Fruit fly (Drosophila melanogaster) whole organism, embryonic: Measurements from ENCODE around the gene CG33095.

Experiments used
- Asciz ChIP-seq: fragments of 200-800 bp; sonication (Bioruptor generic); optimal IDR thresholded peaks from 2 replicates; lab custom pipeline; 2017; ENCODE audit warnings: missing biosample characterization, mild to moderate bottlenecking, missing genetic modification characterization, missing genetic modification reagents
- B-H2 ChIP-seq: fragments of 200-800 bp; sonication (Bioruptor generic); optimal IDR thresholded peaks from 2 replicates; lab custom pipeline; 2018; ENCODE audit warnings: missing biosample characterization, mild to moderate bottlenecking, missing genetic modification characterization
- CG10209 ChIP-seq: fragments of 200-800 bp; sonication (Bioruptor generic); optimal IDR thresholded peaks from 3 replicates; lab custom pipeline; 2017; ENCODE audit warnings: missing biosample characterization, mild to moderate bottlenecking, missing genetic modification characterization, missing genetic modification reagents
- CG11398 ChIP-seq: fragments of 200-800 bp; sonication (Bioruptor generic); optimal IDR thresholded peaks from 2 replicates; lab custom pipeline; 2016; ENCODE audit warnings: missing biosample characterization, missing genetic modification characterization
- CG11504 ChIP-seq: fragments of 200-800 bp; sonication (Bioruptor generic); optimal IDR thresholded peaks from 3 replicates; lab custom pipeline; 2019; ENCODE audit warnings: missing biosample characterization, mild to moderate bottlenecking, missing genetic modification characterization, moderate library complexity
- CG11696 ChIP-seq: fragments of 200-800 bp; sonication (Bioruptor generic); IDR thresholded peaks from 2 replicates; pipeline ENCODE4 v1.3.6; 2022; ENCODE audit warnings: missing biosample characterization, missing genetic modification characterization
- CG12104 ChIP-seq: fragments of 200-800 bp; sonication (Bioruptor generic); optimal IDR thresholded peaks from 3 replicates; lab custom pipeline; 2016; ENCODE audit warnings: missing biosample characterization, missing genetic modification characterization
- CG14710 ChIP-seq: fragments of 200-800 bp; sonication (Bioruptor generic); optimal IDR thresholded peaks from 3 replicates; lab custom pipeline; 2019; ENCODE audit warnings: missing biosample characterization, mild to moderate bottlenecking, missing genetic modification characterization, moderate library complexity
- CG14860 ChIP-seq: fragments of 200-800 bp; sonication (Bioruptor generic); IDR thresholded peaks from 3 replicates; pipeline ENCODE4 v1.3.6; 2022; ENCODE audit warnings: missing biosample characterization, missing genetic modification characterization; ENCODE audit not compliant: partially characterized antibody
- CG16863 ChIP-seq: fragments of 200-800 bp; sonication (Bioruptor generic); optimal IDR thresholded peaks from 3 replicates; lab custom pipeline; 2016; ENCODE audit warnings: missing biosample characterization, missing genetic modification characterization
- CG2129 ChIP-seq: fragments of 200-800 bp; sonication (Bioruptor generic); IDR thresholded peaks from 2 replicates; pipeline ENCODE4 v1.3.6; 2022; ENCODE audit warnings: missing biosample characterization, missing genetic modification characterization; ENCODE audit not compliant: partially characterized antibody
- CG43689 ChIP-seq: fragments of 200-800 bp; sonication (Bioruptor generic); IDR thresholded peaks from 2 replicates; pipeline ENCODE4 v1.3.6; 2022; ENCODE audit warnings: missing biosample characterization, missing genetic modification characterization
- CG4404 ChIP-seq: fragments of 200-800 bp; sonication (Bioruptor generic); IDR thresholded peaks from 2 replicates; pipeline ENCODE4 v1.3.6; 2022; ENCODE audit warnings: missing biosample characterization, missing genetic modification characterization
- CG5245 ChIP-seq: fragments of 200-800 bp; sonication (Bioruptor generic); optimal IDR thresholded peaks from 3 replicates; lab custom pipeline; 2016; ENCODE audit warnings: missing biosample characterization, missing genetic modification characterization
- CG6175 ChIP-seq: fragments of 200-800 bp; sonication (Bioruptor generic); IDR thresholded peaks from 3 replicates; pipeline ENCODE4 v1.3.6; 2022; ENCODE audit warnings: missing biosample characterization, missing genetic modification characterization
- CG7271 ChIP-seq: fragments of 200-800 bp; sonication (Bioruptor generic); optimal IDR thresholded peaks from 2 replicates; lab custom pipeline; 2018; ENCODE audit warnings: missing biosample characterization, mild to moderate bottlenecking, missing genetic modification characterization, moderate library complexity
- CG7357 ChIP-seq: fragments of 200-800 bp; sonication (Bioruptor generic); IDR thresholded peaks from 3 replicates; pipeline ENCODE4 v1.3.6; 2022; ENCODE audit warnings: missing biosample characterization, missing genetic modification characterization
- CG7745 ChIP-seq: fragments of 200-800 bp; sonication (Bioruptor generic); optimal IDR thresholded peaks from 2 replicates; lab custom pipeline; 2018; ENCODE audit warnings: missing biosample characterization, mild to moderate bottlenecking, missing genetic modification characterization, moderate library complexity
- CG7839 ChIP-seq: fragments of 200-800 bp; sonication (Bioruptor generic); optimal IDR thresholded peaks from 3 replicates; lab custom pipeline; 2018; ENCODE audit warnings: missing biosample characterization, mild to moderate bottlenecking, missing genetic modification characterization, moderate library complexity
- CG8388 ChIP-seq: fragments of 200-800 bp; sonication (Bioruptor generic); optimal IDR thresholded peaks from 2 replicates; lab custom pipeline; 2019; ENCODE audit warnings: missing biosample characterization, mild to moderate bottlenecking, missing genetic modification characterization, moderate library complexity
- CG8478 ChIP-seq: fragments of >200 bp; optimal IDR thresholded peaks from 2 replicates; lab custom pipeline; 2018
- CG8944 ChIP-seq: fragments of 200-800 bp; sonication (Bioruptor generic); optimal IDR thresholded peaks from 3 replicates; lab custom pipeline; 2016; ENCODE audit warnings: missing biosample characterization, missing genetic modification characterization
- CG9817 ChIP-seq: fragments of 200-800 bp; sonication (Bioruptor generic); optimal IDR thresholded peaks from 2 replicates; lab custom pipeline; 2018; ENCODE audit warnings: missing biosample characterization, mild to moderate bottlenecking, missing genetic modification characterization, moderate library complexity
- CG9876 ChIP-seq: fragments of 200-800 bp; sonication (Bioruptor generic); optimal IDR thresholded peaks from 2 replicates; lab custom pipeline; 2016; ENCODE audit warnings: missing biosample characterization, missing genetic modification characterization
- Dad ChIP-seq: fragments of 200-800 bp; sonication (Bioruptor generic); optimal IDR thresholded peaks from 3 replicates; lab custom pipeline; 2016; ENCODE audit warnings: missing biosample characterization, missing genetic modification characterization
- Dip2 ChIP-seq: fragments of 200-800 bp; sonication (Bioruptor generic); IDR thresholded peaks from 2 replicates; pipeline ENCODE4 v1.3.6; 2022; ENCODE audit warnings: missing biosample characterization, missing genetic modification characterization
- E2f2 ChIP-seq: fragments of 200-800 bp; sonication (Bioruptor generic); IDR thresholded peaks from 2 replicates; pipeline ENCODE4 v1.3.6; 2022; ENCODE audit warnings: missing biosample characterization, missing genetic modification characterization
- Ets97D ChIP-seq: fragments of 200-800 bp; sonication (Bioruptor generic); optimal IDR thresholded peaks from 3 replicates; lab custom pipeline; 2016; ENCODE audit warnings: missing biosample characterization, missing genetic modification characterization
- Gsc ChIP-seq: fragments of 200-800 bp; sonication (Bioruptor generic); IDR thresholded peaks from 2 replicates; pipeline ENCODE4 v1.3.6; 2022; ENCODE audit warnings: missing biosample characterization, missing genetic modification characterization
- Gug ChIP-seq: fragments of 200-800 bp; sonication (Bioruptor generic); IDR thresholded peaks from 4 replicates; pipeline ENCODE4 v1.3.6; 2022; ENCODE audit warnings: missing biosample characterization, missing genetic modification characterization
- Hr3 ChIP-seq: fragments of 200-800 bp; sonication (Bioruptor generic); optimal IDR thresholded peaks from 3 replicates; lab custom pipeline; 2016; ENCODE audit warnings: missing biosample characterization, missing genetic modification characterization
- Lpt ChIP-seq: fragments of >200 bp; optimal IDR thresholded peaks from 2 replicates; lab custom pipeline; 2018; ENCODE audit warnings: missing biosample characterization, missing genetic modification characterization
- Med ChIP-seq: fragments of 200-800 bp; sonication (Bioruptor generic); peaks from one replicate; lab custom pipeline; 2016; ENCODE audit warnings: missing biosample characterization, missing genetic modification characterization, mild to moderate bottlenecking, inconsistent platforms, moderate library complexity
- Myb ChIP-seq: fragments of 200-800 bp; sonication (Bioruptor generic); optimal IDR thresholded peaks from 2 replicates; lab custom pipeline; 2016; ENCODE audit warnings: missing biosample characterization, missing genetic modification characterization
- PHDP ChIP-seq: fragments of 200-800 bp; sonication (Bioruptor generic); optimal IDR thresholded peaks from 3 replicates; lab custom pipeline; 2018; ENCODE audit warnings: missing biosample characterization, mild to moderate bottlenecking, missing genetic modification characterization, moderate library complexity
- Ravus ChIP-seq: fragments of 200-800 bp; sonication (Bioruptor generic); IDR thresholded peaks from 2 replicates; pipeline ENCODE4 v1.3.6; 2022; ENCODE audit warnings: missing biosample characterization, missing genetic modification characterization
- bigmax ChIP-seq: fragments of 200-800 bp; sonication (Bioruptor generic); optimal IDR thresholded peaks from 2 replicates; lab custom pipeline; 2018; ENCODE audit warnings: missing biosample characterization, mild to moderate bottlenecking, missing genetic modification characterization
- bowl ChIP-seq: fragments of 200-800 bp; sonication (Bioruptor generic); IDR thresholded peaks from 2 replicates; pipeline ENCODE4 v1.3.6; 2022; ENCODE audit warnings: missing biosample characterization, missing genetic modification characterization
- cad ChIP-seq: fragments of >200 bp; optimal IDR thresholded peaks from 2 replicates; lab custom pipeline; 2017; ENCODE audit warnings: missing biosample characterization, missing genetic modification characterization
- cato ChIP-seq: fragments of 200-800 bp; sonication (Bioruptor generic); optimal IDR thresholded peaks from 2 replicates; lab custom pipeline; 2016; ENCODE audit warnings: missing biosample characterization, missing genetic modification characterization, borderline replicate concordance
- dm ChIP-seq: fragments of 200-800 bp; sonication (Bioruptor generic); optimal IDR thresholded peaks from 3 replicates; lab custom pipeline; 2016; ENCODE audit warnings: missing biosample characterization, missing genetic modification characterization
- gfzf ChIP-seq: fragments of 200-800 bp; sonication (Bioruptor generic); optimal IDR thresholded peaks from 2 replicates; lab custom pipeline; 2016; ENCODE audit warnings: missing biosample characterization, mild to moderate bottlenecking, missing genetic modification characterization, moderate library complexity
- grau ChIP-seq: fragments of 200-800 bp; optimal IDR thresholded peaks from 3 replicates; lab custom pipeline; 2019; ENCODE audit warnings: missing biosample characterization, mild to moderate bottlenecking, missing genetic modification characterization, moderate library complexity
- hb ChIP-seq: fragments of 200-800 bp; sonication (Bioruptor generic); IDR thresholded peaks from 3 replicates; pipeline ENCODE4 v1.3.6; 2022; ENCODE audit warnings: missing biosample characterization, missing genetic modification characterization; ENCODE audit not compliant: partially characterized antibody
- ken ChIP-seq: fragments of 200-800 bp; sonication (Bioruptor generic); IDR thresholded peaks from 3 replicates; pipeline ENCODE4 v1.3.6; 2022; ENCODE audit warnings: missing biosample characterization, missing genetic modification characterization
- pho ChIP-seq: fragments of 200-800 bp; sonication (Bioruptor generic); optimal IDR thresholded peaks from 2 replicates; lab custom pipeline; 2016; ENCODE audit warnings: missing biosample characterization, missing genetic modification characterization
- prd ChIP-seq, 3 experiments: fragments of >200 bp in 2 of 3; fragments of 200-800 bp in 1 of 3; sonication (Bioruptor generic) in 1 of 3; optimal IDR thresholded peaks in 2 of 3; IDR thresholded peaks in 1 of 3; 2 replicates in 2 of 3; 3 replicates in 1 of 3; pipeline versions ENCODE4 v1.3.6 to Lab custom; 2017 to 2022; ENCODE audit warnings: missing biosample characterization in 1 of 3, missing genetic modification characterization in 1 of 3
- pum ChIP-seq: fragments of 200-800 bp; sonication (Bioruptor generic); optimal IDR thresholded peaks from 2 replicates; lab custom pipeline; 2016; ENCODE audit warnings: missing biosample characterization, missing genetic modification characterization
- row ChIP-seq: fragments of 200-800 bp; sonication (Bioruptor generic); IDR thresholded peaks from 3 replicates; pipeline ENCODE4 v1.3.6; 2022; ENCODE audit warnings: missing biosample characterization, missing genetic modification characterization
- sim ChIP-seq: fragments of 200-800 bp; sonication (Bioruptor generic); IDR thresholded peaks from 2 replicates; pipeline ENCODE4 v1.3.6; 2022; ENCODE audit warnings: missing biosample characterization, missing genetic modification characterization
- z ChIP-seq: fragments of 200-800 bp; sonication (Bioruptor generic); IDR thresholded peaks from 3 replicates; pipeline ENCODE4 v1.3.6; 2022; ENCODE audit warnings: missing biosample characterization, missing genetic modification characterization

Gene CG33095

DNA sequence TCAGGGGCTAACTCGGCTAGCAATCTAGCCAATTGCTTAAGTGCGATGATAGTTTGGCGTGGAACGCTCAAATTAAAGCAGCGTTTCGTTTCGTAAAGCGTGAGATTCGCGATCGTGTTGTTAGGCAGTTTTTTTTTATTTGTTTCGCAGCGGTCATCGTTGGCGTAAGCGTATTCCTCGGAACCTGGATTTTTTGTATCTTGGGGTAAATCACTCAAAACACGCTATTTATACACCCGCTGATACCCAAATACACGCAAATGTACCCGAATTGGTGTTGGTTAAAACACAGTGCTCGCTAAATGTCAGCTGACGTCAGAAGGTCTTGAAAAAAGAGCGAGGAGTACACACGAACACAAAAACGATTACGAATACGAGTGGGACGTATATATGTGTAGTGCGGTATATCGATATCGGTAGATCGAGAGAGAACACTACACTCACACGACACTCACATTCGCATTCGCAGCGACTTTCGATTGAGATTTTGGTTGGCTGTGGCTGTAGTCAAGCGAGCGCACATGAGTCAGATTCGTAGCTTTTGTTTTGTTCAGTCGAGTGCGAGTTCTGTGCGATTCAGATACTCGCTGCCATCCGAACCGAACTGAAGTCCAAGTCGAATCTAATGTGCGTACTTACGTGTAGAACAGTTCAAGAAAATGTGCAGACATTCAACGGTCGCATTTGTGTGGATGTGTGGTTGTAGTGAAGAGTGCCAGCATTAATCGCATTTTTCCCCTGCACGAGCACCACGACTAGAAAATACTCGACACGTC lies 47.5 kb upstream of the CG33095 start (continued):
- TF ChIP-seq Ravus (GFP tag; lab: Robert Waterston, UW) (no peak), Med (peak; percentile 80), Gsc (GFP tag; lab: Robert Waterston, UW) (no peak), Dip2 (GFP tag; lab: Robert Waterston, UW) (no peak), PHDP (tag; lab: Kevin White, UChicago) (peak; percentile 42), Gug (no peak; the same call in 3 of the 4 replicates), Myb (GFP tag; lab: Kevin White, UChicago) (peak; percentile 9), bowl (GFP tag; lab: Robert Waterston, UW) (no peak), CG14860 (GFP tag; lab: Robert Waterston, UW) (no peak), bigmax (GFP tag; lab: Kevin White, UChicago) (no peak), Ets97D (GFP tag; lab: Kevin White, UChicago) (no peak), dm (GFP tag; lab: Kevin White, UChicago) (no peak), Asciz (peak; percentile 17), CG43689 (GFP tag; lab: Robert Waterston, UW) (no peak), Dad (GFP tag; lab: Kevin White, UChicago) (no peak), CG11696 (GFP tag; lab: Robert Waterston, UW) (no peak), Hr3 (GFP tag; lab: Kevin White, UChicago) (no peak), CG7357 (no peak), CG11504 (tag; lab: Kevin White, UChicago) (no peak), CG8388 (GFP tag; lab: Kevin White, UChicago) (peak; percentile 100), grau (tag; lab: Kevin White, UChicago) (no peak), CG12104 (no peak), CG8944 (GFP tag; lab: Kevin White, UChicago) (no peak), CG7271 (tag; lab: Kevin White, UChicago) (peak; percentile 55), gfzf (GFP tag; lab: Kevin White, UChicago) (peak; percentile 49), z (no peak), CG7745 (tag; lab: Kevin White, UChicago) (peak; percentile 38), CG8478 (lab: Kevin White, UChicago) (no peak), pum (GFP tag; lab: Kevin White, UChicago) (no peak), sim (no peak), CG5245 (GFP tag; lab: Kevin White, UChicago) (no peak), CG16863 (GFP tag; lab: Kevin White, UChicago) (no peak), prd (optimal IDR thresholded peaks at IDR 0.05; lab: Kevin White, UChicago) (no peak), prd (GFP tag; IDR thresholded peaks at IDR 0.05; lab: Robert Waterston, UW) (no peak), ken (GFP tag; lab: Robert Waterston, UW) (no peak), pho (GFP tag; lab: Kevin White, UChicago) (no peak), CG10209 (no peak), cato (GFP tag; lab: Kevin White, UChicago) (no peak), CG6175 (GFP tag; lab: Robert Waterston, UW) (no peak), CG4404 (GFP tag; lab: Robert Waterston, UW) (no peak), CG9817 (no peak), cad (no peak), CG11398 (no peak), Lpt (GFP tag; lab: Kevin White, UChicago) (no peak), row (no peak), CG2129 (GFP tag; lab: Robert Waterston, UW) (no peak), CG14710 (no peak), hb (GFP tag; lab: Robert Waterston, UW) (no peak), B-H2 (GFP tag; lab: Kevin White, UChicago) (peak; percentile 70), CG7839 (no peak), E2f2 (no peak), CG9876 (GFP tag; lab: Kevin White, UChicago) (no peak)
